Fruit fly (Drosophila melanogaster) whole organism, adult: Measurements from ENCODE around the gene CG3436.

Source experiments
- CG11617 ChIP-seq: fragments of 200-800 bp; sonication (Bioruptor generic); optimal IDR thresholded peaks from 2 replicates; lab custom pipeline; 2017; ENCODE audit warnings: mild to moderate bottlenecking, missing biosample characterization, missing genetic modification reagents, missing genetic modification characterization
- CG14711 ChIP-seq: fragments of 200-800 bp; sonication (Bioruptor generic); optimal IDR thresholded peaks from 2 replicates; lab custom pipeline; 2018; ENCODE audit warnings: missing biosample characterization, mild to moderate bottlenecking, missing genetic modification characterization, moderate library complexity
- CG33017 ChIP-seq: fragments of 200-800 bp; sonication (Bioruptor generic); optimal IDR thresholded peaks from 2 replicates; lab custom pipeline; 2018; ENCODE audit warnings: missing biosample characterization, mild to moderate bottlenecking, missing genetic modification characterization, moderate library complexity
- CG5204 ChIP-seq: fragments of 200-800 bp; sonication (Bioruptor generic); optimal IDR thresholded peaks from 2 replicates; lab custom pipeline; 2016; ENCODE audit warnings: missing biosample characterization, missing genetic modification characterization
- CG7045 ChIP-seq: fragments of 200-800 bp; sonication (Bioruptor generic); optimal IDR thresholded peaks from 2 replicates; lab custom pipeline; 2017; ENCODE audit warnings: missing biosample characterization, mild to moderate bottlenecking, missing genetic modification characterization
- Clk ChIP-seq: fragments of 200-800 bp; sonication (Bioruptor generic); optimal IDR thresholded peaks from 2 replicates; lab custom pipeline; 2017; ENCODE audit warnings: missing biosample characterization, missing genetic modification characterization
- Crg-1 ChIP-seq: fragments of 200-800 bp; sonication (Bioruptor generic); optimal IDR thresholded peaks from 2 replicates; lab custom pipeline; 2016; ENCODE audit warnings: missing biosample characterization, missing genetic modification characterization
- Hr96 ChIP-seq: fragments of 200-800 bp; sonication (Bioruptor generic); optimal IDR thresholded peaks from 2 replicates; lab custom pipeline; 2016; ENCODE audit warnings: missing biosample characterization, missing genetic modification characterization
- cic ChIP-seq: fragments of 200-800 bp; sonication (Bioruptor generic); optimal IDR thresholded peaks from 2 replicates; lab custom pipeline; 2017; ENCODE audit warnings: missing biosample characterization, mild to moderate bottlenecking, missing genetic modification characterization, moderate library complexity
- kay ChIP-seq: fragments of 200-800 bp; sonication (Bioruptor generic); peaks from one replicate; lab custom pipeline; 2016; ENCODE audit warnings: missing biosample characterization, missing genetic modification characterization, borderline replicate concordance
- ovo ChIP-seq: fragments of 200-800 bp; sonication (Bioruptor generic); optimal IDR thresholded peaks from 2 replicates; lab custom pipeline; 2016; ENCODE audit warnings: missing biosample characterization, missing genetic modification characterization
- pad ChIP-seq: fragments of 200-800 bp; sonication (Bioruptor generic); optimal IDR thresholded peaks from 3 replicates; lab custom pipeline; 2017; ENCODE audit warnings: missing biosample characterization, missing genetic modification characterization, mild to moderate bottlenecking, moderate library complexity, missing genetic modification reagents
- tj ChIP-seq: fragments of 200-800 bp; sonication (Bioruptor generic); optimal IDR thresholded peaks from 3 replicates; lab custom pipeline; 2017; ENCODE audit warnings: missing biosample characterization, mild to moderate bottlenecking, missing genetic modification characterization, moderate library complexity

dm6 chr2L:146503-146902 lies 9.3 kb upstream of the CG3436 start:
- TF ChIP-seq CG14711 (tag; lab: Kevin White, UChicago), result no peak
- no peak for TF ChIP-seq Crg-1 (GFP tag; lab: Kevin White, UChicago)
- no peak for TF ChIP-seq CG11617 (GFP tag; lab: Kevin White, UChicago)
- TF ChIP-seq kay, result no peak
- no peak for TF ChIP-seq ovo (GFP tag; lab: Kevin White, UChicago)
- no peak for TF ChIP-seq pad (GFP tag; lab: Kevin White, UChicago)
- TF ChIP-seq CG5204, result no peak
- no peak for TF ChIP-seq CG7045 (GFP tag; lab: Kevin White, UChicago)
- no peak for TF ChIP-seq CG33017 (tag; lab: Kevin White, UChicago)
- TF ChIP-seq Clk (GFP tag; lab: Kevin White, UChicago), result no peak
- no peak for TF ChIP-seq cic (GFP tag; lab: Kevin White, UChicago)
- TF ChIP-seq Hr96 (GFP tag; lab: Kevin White, UChicago), result no peak
- TF ChIP-seq tj (GFP tag; lab: Kevin White, UChicago), result no peak
